Worm (Caenorhabditis elegans) whole organism, L3 larva: ENCODE measurements around the gene bath-36.

ENCODE experiments used
- aly-2 ChIP-seq: fragments of 150-350 bp; optimal IDR thresholded peaks from 2 replicates; lab custom pipeline; 2014; ENCODE audit warnings: missing biosample characterization, missing genetic modification characterization
- ceh-82 ChIP-seq: fragments of 150-350 bp; optimal IDR thresholded peaks from 2 replicates; lab custom pipeline; 2014; ENCODE audit warnings: missing biosample characterization, missing genetic modification characterization
- daf-12 ChIP-seq: fragments of 150-350 bp; optimal IDR thresholded peaks from 2 replicates; lab custom pipeline; 2014; ENCODE audit warnings: missing biosample characterization, missing genetic modification reagents, missing genetic modification characterization
- elt-3 ChIP-seq, 3 experiments: fragments of 150-350 bp in 1 of 3; sonication (generic microtip) in 2 of 3; optimal IDR thresholded peaks; 2 replicates in 2 of 3; 4 replicates in 1 of 3; lab custom pipeline; 2014 to 2017; ENCODE audit warnings: missing biosample characterization in 3 of 3, missing genetic modification characterization in 3 of 3
- fkh-2 ChIP-seq: fragments of 150-350 bp; optimal IDR thresholded peaks from 2 replicates; lab custom pipeline; 2014; ENCODE audit warnings: missing biosample characterization, missing genetic modification reagents, missing genetic modification characterization
- lin-15B ChIP-seq: fragments of 150-350 bp; optimal IDR thresholded peaks from 2 replicates; lab custom pipeline; 2014; ENCODE audit warnings: missing biosample characterization, missing genetic modification characterization
- nhr-11 ChIP-seq: fragments of 150-350 bp; optimal IDR thresholded peaks from 2 replicates; lab custom pipeline; 2014; ENCODE audit warnings: missing biosample characterization, missing genetic modification characterization
- nhr-12 ChIP-seq: fragments of 150-350 bp; optimal IDR thresholded peaks from 2 replicates; lab custom pipeline; 2014; ENCODE audit warnings: missing biosample characterization, missing genetic modification characterization
- nhr-25 ChIP-seq: sonication (generic microtip); optimal IDR thresholded peaks from 2 replicates; lab custom pipeline; 2017; ENCODE audit warnings: missing biosample characterization, missing genetic modification characterization
- nhr-43 ChIP-seq: sonication (generic microtip); optimal IDR thresholded peaks from 2 replicates; lab custom pipeline; 2016; ENCODE audit warnings: mild to moderate bottlenecking, missing genetic modification characterization, missing compliant biosample characterization; ENCODE audit not compliant: poor library complexity, severe bottlenecking
- skn-1 ChIP-seq: fragments of 150-350 bp; optimal IDR thresholded peaks from 2 replicates; lab custom pipeline; 2014; ENCODE audit warnings: missing biosample characterization, missing genetic modification characterization

DNA sequence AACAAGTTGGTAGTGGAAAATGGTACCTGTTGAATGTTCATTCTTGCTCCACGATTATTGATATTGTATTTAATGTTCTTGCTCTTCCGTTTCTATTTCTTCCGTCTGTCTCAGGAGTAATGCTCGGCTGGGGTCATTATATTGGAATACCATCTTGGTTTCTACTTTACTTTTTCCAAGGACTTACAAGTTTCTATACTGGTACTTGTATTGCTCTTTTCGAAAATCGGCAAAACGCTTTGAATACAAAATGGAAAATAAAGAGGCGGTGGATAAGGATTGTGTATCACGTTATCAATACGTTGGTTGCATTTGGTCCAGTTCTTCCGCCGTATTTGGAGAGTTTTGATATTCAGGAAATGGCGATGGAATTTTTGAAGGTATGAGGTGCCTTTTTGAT lies 35.7 kb upstream of the bath-36 start:
- no peak for TF ChIP-seq nhr-12
- no peak for TF ChIP-seq lin-15B (tag; lab: Kevin White, UChicago)
- no peak for TF ChIP-seq ceh-82 (tag; lab: Kevin White, UChicago)
- no peak for TF ChIP-seq skn-1 (tag; lab: Kevin White, UChicago)
- TF ChIP-seq elt-3 (tag; optimal IDR thresholded peaks at IDR 0.05; lab: Kevin White, UChicago) = no peak
- TF ChIP-seq aly-2 (tag; lab: Kevin White, UChicago) = no peak
- TF ChIP-seq nhr-25 = no peak
- TF ChIP-seq nhr-11 (tag; lab: Kevin White, UChicago) = no peak
- no peak for TF ChIP-seq daf-12
- no peak for TF ChIP-seq fkh-2 (tag; lab: Kevin White, UChicago)
- no peak for TF ChIP-seq nhr-43 (tag; lab: Kevin White, UChicago)
